Worm (Caenorhabditis elegans) whole organism, L3 larva: ENCODE measurements around the gene dot-1.4.
A peak's percentile ranks its signal among the peaks of the same experiment; 100 is the strongest.

Experiments
- ZK546.5 ChIP-seq: sonication (generic microtip); optimal IDR thresholded peaks from 2 replicates; lab custom pipeline; 2017; ENCODE audit warnings: missing biosample characterization, missing genetic modification characterization
- aly-2 ChIP-seq: fragments of 150-350 bp; optimal IDR thresholded peaks from 2 replicates; lab custom pipeline; 2014; ENCODE audit warnings: missing biosample characterization, missing genetic modification characterization
- ceh-16 ChIP-seq: sonication (generic microtip); optimal IDR thresholded peaks from 2 replicates; lab custom pipeline; 2017; ENCODE audit warnings: missing biosample characterization, missing genetic modification characterization
- ceh-28 ChIP-seq: fragments of 150-350 bp; optimal IDR thresholded peaks from 2 replicates; lab custom pipeline; 2014; ENCODE audit warnings: missing biosample characterization, missing genetic modification reagents, missing genetic modification characterization
- ceh-9 ChIP-seq: sonication (generic microtip); optimal IDR thresholded peaks from 2 replicates; lab custom pipeline; 2018; ENCODE audit warnings: missing biosample characterization, missing genetic modification characterization
- daf-12 ChIP-seq: fragments of 150-350 bp; optimal IDR thresholded peaks from 2 replicates; lab custom pipeline; 2014; ENCODE audit warnings: missing biosample characterization, missing genetic modification reagents, missing genetic modification characterization
- egl-5 ChIP-seq: fragments of 150-350 bp; optimal IDR thresholded peaks from 2 replicates; lab custom pipeline; 2017; ENCODE audit warnings: missing biosample characterization, missing genetic modification reagents, missing genetic modification characterization, inconsistent platforms
- elt-1 ChIP-seq: fragments of 150-350 bp; optimal IDR thresholded peaks from 2 replicates; lab custom pipeline; 2014; ENCODE audit warnings: missing biosample characterization, missing genetic modification characterization
- elt-2 ChIP-seq: sonication (generic microtip); optimal IDR thresholded peaks from 2 replicates; lab custom pipeline; 2016; ENCODE audit warnings: missing genetic modification reagents, mild to moderate bottlenecking, missing genetic modification characterization, missing compliant biosample characterization
- elt-3 ChIP-seq, 3 experiments: fragments of 150-350 bp in 1 of 3; sonication (generic microtip) in 2 of 3; optimal IDR thresholded peaks; 2 replicates in 2 of 3; 4 replicates in 1 of 3; lab custom pipeline; 2014 to 2017; ENCODE audit warnings: missing biosample characterization in 3 of 3, missing genetic modification characterization in 3 of 3
- fkh-10 ChIP-seq: sonication (generic microtip); optimal IDR thresholded peaks from 2 replicates; lab custom pipeline; 2017; ENCODE audit warnings: missing biosample characterization, missing genetic modification reagents, missing genetic modification characterization
- hmg-11 ChIP-seq: sonication (generic microtip); optimal IDR thresholded peaks from 2 replicates; lab custom pipeline; 2016; ENCODE audit warnings: missing genetic modification characterization, missing compliant biosample characterization
- jun-1 ChIP-seq: fragments of 150-350 bp; optimal IDR thresholded peaks from 2 replicates; lab custom pipeline; 2014; ENCODE audit warnings: missing biosample characterization, missing genetic modification reagents, missing genetic modification characterization
- lin-15B ChIP-seq: fragments of 150-350 bp; optimal IDR thresholded peaks from 2 replicates; lab custom pipeline; 2014; ENCODE audit warnings: missing biosample characterization, missing genetic modification characterization
- lin-39 ChIP-seq: fragments of 150-350 bp; optimal IDR thresholded peaks from 2 replicates; lab custom pipeline; 2018; ENCODE audit warnings: missing biosample characterization, missing genetic modification reagents, missing genetic modification characterization
- mdl-1 ChIP-seq: fragments of 150-350 bp; optimal IDR thresholded peaks from 2 replicates; lab custom pipeline; 2014; ENCODE audit warnings: missing biosample characterization, missing genetic modification characterization
- mml-1 ChIP-seq: fragments of 150-350 bp; sonication (generic microtip); optimal IDR thresholded peaks from 3 replicates; lab custom pipeline; 2014; ENCODE audit warnings: missing biosample characterization, missing genetic modification characterization
- nfya-1 ChIP-seq: sonication (generic microtip); optimal IDR thresholded peaks from 2 replicates; lab custom pipeline; 2017; ENCODE audit warnings: missing genetic modification characterization, mild to moderate bottlenecking, missing compliant biosample characterization, antibody characterized with exemption, moderate library complexity; ENCODE audit not compliant: insufficient read depth
- nhr-12 ChIP-seq: fragments of 150-350 bp; optimal IDR thresholded peaks from 2 replicates; lab custom pipeline; 2014; ENCODE audit warnings: missing biosample characterization, missing genetic modification characterization
- nhr-23 ChIP-seq: fragments of 150-350 bp; optimal IDR thresholded peaks from 2 replicates; lab custom pipeline; 2014; ENCODE audit warnings: missing biosample characterization, missing genetic modification reagents, missing genetic modification characterization
- nhr-25 ChIP-seq: sonication (generic microtip); optimal IDR thresholded peaks from 2 replicates; lab custom pipeline; 2017; ENCODE audit warnings: missing biosample characterization, missing genetic modification characterization
- nhr-43 ChIP-seq: sonication (generic microtip); optimal IDR thresholded peaks from 2 replicates; lab custom pipeline; 2016; ENCODE audit warnings: mild to moderate bottlenecking, missing genetic modification characterization, missing compliant biosample characterization; ENCODE audit not compliant: poor library complexity, severe bottlenecking
- pha-4 ChIP-seq: fragments of 150-350 bp; optimal IDR thresholded peaks from 2 replicates; lab custom pipeline; 2014; ENCODE audit warnings: missing biosample characterization, missing genetic modification reagents, missing genetic modification characterization
- pqm-1 ChIP-seq: fragments of 150-350 bp; optimal IDR thresholded peaks from 2 replicates; lab custom pipeline; 2017; ENCODE audit warnings: missing biosample characterization, missing genetic modification characterization, inconsistent platforms
- sea-2 ChIP-seq: fragments of 150-350 bp; sonication (generic microtip); optimal IDR thresholded peaks from 4 replicates; lab custom pipeline; 2014; ENCODE audit warnings: missing biosample characterization, missing genetic modification reagents, missing genetic modification characterization
- skn-1 ChIP-seq: fragments of 150-350 bp; optimal IDR thresholded peaks from 2 replicates; lab custom pipeline; 2014; ENCODE audit warnings: missing biosample characterization, missing genetic modification characterization
- snpc-4 ChIP-seq: fragments of 150-350 bp; optimal IDR thresholded peaks from 2 replicates; lab custom pipeline; 2014; ENCODE audit warnings: missing biosample characterization, missing genetic modification characterization
- unc-62 ChIP-seq: fragments of 150-350 bp; sonication (generic microtip); optimal IDR thresholded peaks from 4 replicates; lab custom pipeline; 2014; ENCODE audit warnings: missing biosample characterization, missing genetic modification reagents, missing genetic modification characterization
- zag-1 ChIP-seq: fragments of 150-350 bp; optimal IDR thresholded peaks from 2 replicates; lab custom pipeline; 2014; ENCODE audit warnings: missing biosample characterization, missing genetic modification characterization
- ztf-4 ChIP-seq: fragments of 150-350 bp; optimal IDR thresholded peaks from 2 replicates; lab custom pipeline; 2014; ENCODE audit warnings: missing biosample characterization, missing genetic modification characterization

Gene dot-1.4

DNA sequence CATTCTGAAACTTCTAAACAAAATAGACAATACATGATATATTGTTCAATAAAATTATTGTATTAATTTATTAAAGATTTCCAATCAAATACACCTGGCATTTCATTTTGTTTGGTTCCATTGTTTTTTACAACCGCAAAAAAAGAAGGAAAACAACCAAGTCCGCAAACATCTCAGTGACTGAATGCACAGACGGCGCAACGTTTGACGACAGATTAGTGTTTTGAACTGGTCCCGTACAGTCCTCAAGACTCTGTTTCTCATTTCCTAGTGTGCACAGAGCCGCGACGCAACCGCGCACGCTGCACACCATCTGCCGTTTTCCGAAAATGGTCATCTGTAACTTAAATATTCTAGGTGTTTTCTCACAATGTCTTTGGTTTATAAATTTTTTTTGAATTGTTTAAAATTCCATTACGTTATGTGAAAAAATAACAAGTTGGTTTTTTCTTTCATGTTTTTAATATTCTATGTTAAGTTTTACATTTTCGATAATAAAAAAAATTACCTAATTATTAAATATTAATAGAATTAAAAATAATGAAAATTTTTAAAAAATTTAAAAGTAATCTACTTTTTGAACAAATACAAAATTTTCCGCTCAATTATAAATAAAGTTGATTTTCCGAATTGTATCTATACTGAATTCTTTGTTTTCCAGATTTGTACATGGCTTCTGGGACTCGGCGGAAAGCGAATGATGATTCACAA lies 16.9 kb upstream of the dot-1.4 start, which contains the start of gene lsd-1:
Gene lsd-1 (plus strand): TSS at position 661 of the 711 bp plus-strand sequence.
- TF ChIP-seq nhr-25 (tag; lab: Kevin White, UChicago) (no peak), elt-2 (tag; lab: Kevin White, UChicago) (peak; percentile 6), elt-1 (tag; lab: Kevin White, UChicago) (no peak), pha-4 (tag; lab: Kevin White, UChicago) (peak; percentile 50), sea-2 (GFP tag; lab: Kevin White, UChicago) (no peak), ZK546.5 (tag; lab: Kevin White, UChicago) (no peak), hmg-11 (tag; lab: Kevin White, UChicago) (peak; percentile 64), ztf-4 (no peak), elt-3 (tag; optimal IDR thresholded peaks at IDR 0.05; lab: Kevin White, UChicago) (no peak)

DNA sequence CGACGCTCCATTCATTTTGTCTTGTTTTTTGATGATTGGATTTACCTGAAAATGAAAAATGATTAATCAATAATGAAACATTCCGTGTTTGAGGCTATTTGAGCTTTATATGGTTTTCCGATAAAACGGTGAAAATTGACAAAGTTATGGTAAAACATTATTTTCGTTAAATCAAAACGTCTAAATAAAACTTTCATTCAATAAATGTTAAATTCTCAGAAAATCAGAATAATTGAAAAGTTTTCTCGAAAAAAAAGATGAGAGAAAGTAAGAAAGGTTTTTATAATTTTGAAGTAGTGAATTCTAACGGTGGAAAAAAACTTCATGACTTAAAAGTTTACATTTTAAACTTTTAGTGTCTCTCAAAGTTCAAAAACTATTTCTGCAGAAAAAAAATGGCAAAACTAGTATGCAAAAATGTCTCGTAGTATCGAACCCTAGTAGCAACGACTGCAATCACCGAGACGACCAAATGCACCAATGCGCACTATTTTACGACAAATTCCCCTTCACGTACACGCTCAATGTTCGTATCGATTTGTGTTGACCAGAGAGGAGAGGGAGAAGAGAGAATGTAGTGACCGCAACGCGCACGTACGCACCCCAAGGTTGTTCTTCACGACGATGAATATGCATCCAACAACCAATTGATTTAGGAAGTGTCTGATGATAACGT lies 15.5 kb upstream of the dot-1.4 start, which contains the start of gene nfya-1:
Gene nfya-1 (minus strand): TSS at position 51 of the 676 bp plus-strand sequence.
- TF ChIP-seq pqm-1 (tag; lab: Kevin White, UChicago) (peak; percentile 16), nhr-23 (peak; percentile 19), snpc-4 (tag; lab: Kevin White, UChicago) (peak; percentile 27), elt-2 (tag; lab: Kevin White, UChicago) (peak; percentile 27), skn-1 (tag; lab: Kevin White, UChicago) (peak; percentile 38), ceh-28 (tag; lab: Kevin White, UChicago) (peak; percentile 80), pha-4 (tag; lab: Kevin White, UChicago) (peak; percentile 68), jun-1 (tag; lab: Kevin White, UChicago) (no peak), lin-39 (peak; percentile 42), nhr-25 (tag; lab: Kevin White, UChicago) (peak; percentile 62), nhr-43 (tag; lab: Kevin White, UChicago) (peak; percentile 34), egl-5 (peak; percentile 53), mml-1 (tag; lab: Kevin White, UChicago) (no peak), lin-15B (tag; lab: Kevin White, UChicago) (peak; percentile 17), hmg-11 (tag; lab: Kevin White, UChicago) (peak; percentile 81), nhr-12 (tag; lab: Kevin White, UChicago) (no peak), fkh-10 (no peak)
- TF ChIP-seq, all 47 proteins: peak for 13

DNA sequence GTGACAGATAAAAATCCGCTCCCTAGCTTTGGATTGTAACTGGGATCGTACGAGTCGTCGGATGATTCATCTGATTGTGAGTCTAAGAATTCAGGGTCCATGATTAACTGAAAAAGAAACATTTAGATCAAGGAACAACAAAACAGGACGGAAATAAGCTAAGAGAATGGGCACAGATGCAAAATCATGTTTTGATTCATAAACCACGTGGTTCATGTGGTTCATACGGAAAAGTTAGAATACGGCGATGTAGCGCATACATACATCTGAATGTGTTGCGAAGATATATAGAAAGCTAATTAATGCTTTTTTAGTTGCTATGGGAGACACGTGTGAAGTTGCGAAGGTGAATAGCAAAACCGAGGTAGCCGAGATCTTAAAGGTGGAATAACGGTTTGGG lies 10.5 kb upstream of the dot-1.4 start, which contains the start of gene F55G7.3:
Gene F55G7.3 (minus strand): TSS at position 101 of the 400 bp plus-strand sequence.
- TF ChIP-seq egl-5 (no peak), ceh-16 (no peak), zag-1 (tag; lab: Kevin White, UChicago) (no peak), elt-3 (tag; optimal IDR thresholded peaks at IDR 0.05; lab: Kevin White, UChicago) (no peak), daf-12 (tag; lab: Kevin White, UChicago) (no peak), nfya-1 (tag; lab: Kevin White, UChicago) (no peak), lin-39 (no peak), unc-62 (GFP tag; lab: Kevin White, UChicago) (no peak), mml-1 (tag; lab: Kevin White, UChicago) (no peak), mdl-1 (tag; lab: Kevin White, UChicago) (no peak), ZK546.5 (tag; lab: Kevin White, UChicago) (no peak), aly-2 (no peak), nhr-25 (tag; lab: Kevin White, UChicago) (no peak), skn-1 (tag; lab: Kevin White, UChicago) (no peak), ceh-9 (tag; lab: Kevin White, UChicago) (no peak), lin-15B (tag; lab: Kevin White, UChicago) (no peak), ztf-4 (no peak)

DNA sequence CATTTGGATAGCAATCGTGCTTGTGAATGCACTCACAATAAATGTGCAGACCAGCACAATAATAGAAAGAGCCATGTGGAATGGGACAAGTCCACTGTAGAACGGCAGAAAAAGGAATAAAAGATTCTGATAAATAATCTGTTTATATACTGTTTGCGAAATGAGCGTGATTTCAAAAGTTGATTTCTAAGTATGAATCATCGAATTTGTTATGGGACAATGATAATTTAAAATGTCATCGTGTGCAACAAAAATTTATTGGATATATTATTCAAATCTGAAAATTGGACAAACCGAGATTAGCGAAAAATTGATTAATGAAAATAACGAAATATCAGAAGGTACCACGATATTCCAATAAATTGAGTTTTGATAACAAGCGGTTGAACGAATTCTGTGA lies 7.4 kb upstream of the dot-1.4 start, which contains the start of gene F55G7.5:
Gene F55G7.5 (minus strand): TSS at position 101 of the 400 bp plus-strand sequence.
- no peak for TF ChIP-seq aly-2
